Fruit fly (Drosophila melanogaster): Measurements from ENCODE around the gene CG43294.

dm6 chr3L:11972879-11973278 lies 14.8 kb downstream of the CG43294 start, which contains the start of gene Muc68E:
- TF ChIP-seq CG7045 (GFP tag; optimal IDR thresholded peaks at IDR 0.05) (no peak), Crg-1 (GFP tag; optimal IDR thresholded peaks at IDR 0.05) (no peak), CG1620 (GFP tag; optimal IDR thresholded peaks at IDR 0.05) (no peak)
